Fruit fly (Drosophila melanogaster) whole organism, embryonic: Measurements from ENCODE around the gene fend.

ENCODE experiments used
- Atf3 ChIP-seq: fragments of 200-800 bp; sonication (Bioruptor generic); optimal IDR thresholded peaks from 3 replicates; lab custom pipeline; 2016; ENCODE audit warnings: missing biosample characterization, missing genetic modification characterization
- Awh ChIP-seq: fragments of 200-800 bp; sonication (Bioruptor generic); IDR thresholded peaks from 2 replicates; pipeline ENCODE4, ENCODE4 v1.3.6; 2022; ENCODE audit warnings: missing biosample characterization, missing genetic modification characterization
- Bdp1 ChIP-seq: fragments of 200-800 bp; sonication (Bioruptor generic); optimal IDR thresholded peaks from 3 replicates; lab custom pipeline; 2016; ENCODE audit warnings: missing biosample characterization, missing genetic modification characterization
- Blimp-1 ChIP-seq: fragments of 200-800 bp; sonication (Bioruptor generic); optimal IDR thresholded peaks from 3 replicates; lab custom pipeline; 2018; ENCODE audit warnings: missing biosample characterization, missing genetic modification characterization, mild to moderate bottlenecking, moderate library complexity, missing genetic modification reagents
- BtbVII ChIP-seq: fragments of 200-800 bp; sonication (Bioruptor generic); optimal IDR thresholded peaks from 3 replicates; lab custom pipeline; 2017; ENCODE audit warnings: missing biosample characterization, mild to moderate bottlenecking, missing genetic modification characterization
- CG11398 ChIP-seq: fragments of 200-800 bp; sonication (Bioruptor generic); optimal IDR thresholded peaks from 2 replicates; lab custom pipeline; 2016; ENCODE audit warnings: missing biosample characterization, missing genetic modification characterization
- CG12155 ChIP-seq: fragments of 200-800 bp; sonication (Bioruptor generic); optimal IDR thresholded peaks from 3 replicates; lab custom pipeline; 2016; ENCODE audit warnings: missing biosample characterization, missing genetic modification characterization
- CG12942 ChIP-seq: fragments of 200-800 bp; sonication (Bioruptor generic); optimal IDR thresholded peaks from 3 replicates; lab custom pipeline; 2016; ENCODE audit warnings: missing biosample characterization, missing genetic modification characterization
- CG17359 ChIP-seq: fragments of 200-800 bp; sonication (Bioruptor generic); optimal IDR thresholded peaks from 3 replicates; lab custom pipeline; 2018; ENCODE audit warnings: missing biosample characterization, mild to moderate bottlenecking, missing genetic modification characterization, moderate library complexity
- CG30020 ChIP-seq: fragments of 200-800 bp; optimal IDR thresholded peaks from 2 replicates; lab custom pipeline; 2019; ENCODE audit warnings: missing biosample characterization, mild to moderate bottlenecking, missing genetic modification characterization, moderate library complexity
- CG30403 ChIP-seq: fragments of 200-800 bp; sonication (Bioruptor generic); optimal IDR thresholded peaks from 3 replicates; lab custom pipeline; 2016; ENCODE audit warnings: missing biosample characterization, missing genetic modification characterization
- CG42726 ChIP-seq: fragments of 200-800 bp; sonication (Bioruptor generic); IDR thresholded peaks from 2 replicates; pipeline ENCODE4 v1.3.6; 2022; ENCODE audit warnings: missing biosample characterization, missing genetic modification characterization; ENCODE audit not compliant: partially characterized antibody
- CG4404 ChIP-seq: fragments of 200-800 bp; sonication (Bioruptor generic); IDR thresholded peaks from 2 replicates; pipeline ENCODE4 v1.3.6; 2022; ENCODE audit warnings: missing biosample characterization, missing genetic modification characterization
- CG6272 ChIP-seq: fragments of 200-800 bp; sonication (Bioruptor generic); IDR thresholded peaks from 2 replicates; pipeline ENCODE4 v1.3.6; 2022; ENCODE audit warnings: missing biosample characterization, missing genetic modification characterization
- CG6654 ChIP-seq: fragments of 200-800 bp; sonication (Bioruptor generic); optimal IDR thresholded peaks from 2 replicates; lab custom pipeline; 2017; ENCODE audit warnings: missing biosample characterization, mild to moderate bottlenecking, missing genetic modification characterization
- CG6765 ChIP-seq: fragments of 200-800 bp; sonication (Bioruptor generic); optimal IDR thresholded peaks from 3 replicates; lab custom pipeline; 2017; ENCODE audit warnings: missing biosample characterization, mild to moderate bottlenecking, missing genetic modification characterization
- CG6854 ChIP-seq: fragments of 200-800 bp; sonication (Bioruptor generic); optimal IDR thresholded peaks from 3 replicates; lab custom pipeline; 2017; ENCODE audit warnings: missing biosample characterization, mild to moderate bottlenecking, missing genetic modification characterization
- CG7271 ChIP-seq: fragments of 200-800 bp; sonication (Bioruptor generic); optimal IDR thresholded peaks from 2 replicates; lab custom pipeline; 2018; ENCODE audit warnings: missing biosample characterization, mild to moderate bottlenecking, missing genetic modification characterization, moderate library complexity
- CG7745 ChIP-seq: fragments of 200-800 bp; sonication (Bioruptor generic); optimal IDR thresholded peaks from 2 replicates; lab custom pipeline; 2018; ENCODE audit warnings: missing biosample characterization, mild to moderate bottlenecking, missing genetic modification characterization, moderate library complexity
- CG8089 ChIP-seq: fragments of 200-800 bp; sonication (Bioruptor generic); optimal IDR thresholded peaks from 3 replicates; lab custom pipeline; 2016; ENCODE audit warnings: missing biosample characterization, missing genetic modification characterization
- CG8281 ChIP-seq: fragments of 200-800 bp; sonication (Bioruptor generic); optimal IDR thresholded peaks from 2 replicates; lab custom pipeline; 2018; ENCODE audit warnings: missing biosample characterization, mild to moderate bottlenecking, missing genetic modification characterization, moderate library complexity
- CG9609 ChIP-seq: fragments of 200-800 bp; sonication (Bioruptor generic); optimal IDR thresholded peaks from 3 replicates; lab custom pipeline; 2016; ENCODE audit warnings: missing biosample characterization, missing genetic modification characterization
- CrebB ChIP-seq: fragments of 200-800 bp; sonication (Bioruptor generic); optimal IDR thresholded peaks from 3 replicates; lab custom pipeline; 2018; ENCODE audit warnings: missing biosample characterization, mild to moderate bottlenecking, missing genetic modification characterization
- D ChIP-seq, 2 experiments: fragments of 200-800 bp in 1 of 2; fragments of >200 bp in 1 of 2; sonication (Bioruptor generic) in 1 of 2; optimal IDR thresholded peaks; 2 replicates in 1 of 2; 3 replicates in 1 of 2; lab custom pipeline; 2017; ENCODE audit warnings: mild to moderate bottlenecking in 1 of 2, missing biosample characterization in 1 of 2, missing genetic modification characterization in 1 of 2, missing genetic modification reagents in 1 of 2
- Drgx ChIP-seq: fragments of 200-800 bp; sonication (Bioruptor generic); IDR thresholded peaks from 2 replicates; pipeline ENCODE4 v1.3.6; 2022; ENCODE audit warnings: missing biosample characterization, missing genetic modification characterization
- HLHmδ ChIP-seq: fragments of 200-800 bp; sonication (Bioruptor generic); optimal IDR thresholded peaks from 2 replicates; lab custom pipeline; 2018; ENCODE audit warnings: missing biosample characterization, mild to moderate bottlenecking, missing genetic modification characterization, moderate library complexity
- Hmr ChIP-seq: fragments of 200-800 bp; sonication (Bioruptor generic); optimal IDR thresholded peaks from 3 replicates; lab custom pipeline; 2017; ENCODE audit warnings: mild to moderate bottlenecking, missing biosample characterization, missing genetic modification reagents, missing genetic modification characterization
- Lhr ChIP-seq: fragments of 200-800 bp; sonication (Bioruptor generic); optimal IDR thresholded peaks from 3 replicates; lab custom pipeline; 2017; ENCODE audit warnings: mild to moderate bottlenecking, missing biosample characterization, missing genetic modification reagents, missing genetic modification characterization
- Side ChIP-seq: fragments of 200-800 bp; sonication (Bioruptor generic); optimal IDR thresholded peaks from 2 replicates; lab custom pipeline; 2016; ENCODE audit warnings: missing biosample characterization, missing genetic modification characterization
- Six4 ChIP-seq: fragments of 200-800 bp; sonication (Bioruptor generic); optimal IDR thresholded peaks from 2 replicates; lab custom pipeline; 2016; ENCODE audit warnings: missing biosample characterization, missing genetic modification characterization
- Tbp ChIP-seq: fragments of >200 bp; optimal IDR thresholded peaks from 2 replicates; lab custom pipeline; 2018; ENCODE audit warnings: missing biosample characterization, missing genetic modification characterization
- Usf ChIP-seq: fragments of 200-800 bp; sonication (Bioruptor generic); optimal IDR thresholded peaks from 2 replicates; lab custom pipeline; 2017; ENCODE audit warnings: missing genotype, missing biosample characterization, missing genetic modification characterization
- ac ChIP-seq: fragments of 200-800 bp; sonication (Bioruptor generic); optimal IDR thresholded peaks from 3 replicates; lab custom pipeline; 2017; ENCODE audit warnings: missing biosample characterization, mild to moderate bottlenecking, missing genetic modification characterization
- ap ChIP-seq: fragments of 200-800 bp; sonication (Bioruptor generic); IDR thresholded peaks from 2 replicates; pipeline ENCODE4 v1.3.6; 2022; ENCODE audit warnings: missing biosample characterization, missing genetic modification characterization
- bbx ChIP-seq: fragments of 200-800 bp; sonication (Bioruptor generic); IDR thresholded peaks from 2 replicates; pipeline ENCODE4 v1.3.6; 2022; ENCODE audit warnings: missing biosample characterization, missing genetic modification characterization; ENCODE audit not compliant: partially characterized antibody
- bsh ChIP-seq, 2 experiments: fragments of 200-800 bp; sonication (Bioruptor generic); optimal IDR thresholded peaks; 2 replicates each; lab custom pipeline; 2017 to 2018; ENCODE audit warnings: mild to moderate bottlenecking in 2 of 2, missing biosample characterization in 2 of 2, missing genetic modification characterization in 2 of 2, moderate library complexity in 1 of 2
- da ChIP-seq: fragments of 200-800 bp; sonication (Bioruptor generic); optimal IDR thresholded peaks from 2 replicates; lab custom pipeline; 2016; ENCODE audit warnings: missing biosample characterization, missing genetic modification characterization
- ems ChIP-seq: fragments of 200-800 bp; sonication (Bioruptor generic); optimal IDR thresholded peaks from 3 replicates; lab custom pipeline; 2016; ENCODE audit warnings: missing biosample characterization, missing genetic modification characterization
- kah ChIP-seq: fragments of 200-800 bp; sonication (Bioruptor generic); optimal IDR thresholded peaks from 2 replicates; lab custom pipeline; 2018; ENCODE audit warnings: missing biosample characterization, mild to moderate bottlenecking, missing genetic modification characterization
- lilli ChIP-seq: fragments of 200-800 bp; sonication (Bioruptor generic); optimal IDR thresholded peaks from 3 replicates; lab custom pipeline; 2016; ENCODE audit warnings: missing biosample characterization, missing genetic modification characterization
- mld ChIP-seq: fragments of 200-800 bp; sonication (Bioruptor generic); IDR thresholded peaks from 3 replicates; pipeline ENCODE4 v1.3.6; 2022; ENCODE audit warnings: missing biosample characterization, missing genetic modification characterization; ENCODE audit not compliant: partially characterized antibody
- pan ChIP-seq, 4 experiments: fragments of >200 bp in 3 of 4; fragments of 200-800 bp in 1 of 4; sonication (Bioruptor generic) in 1 of 4; optimal IDR thresholded peaks in 3 of 4; IDR thresholded peaks in 1 of 4; 2 replicates each; pipeline versions ENCODE4 v1.3.6 to Lab custom; 2017 to 2022; ENCODE audit warnings: missing biosample characterization in 2 of 4, missing genetic modification characterization in 2 of 4, mixed read lengths in 1 of 4
- ranshi ChIP-seq: fragments of 200-800 bp; sonication (Bioruptor generic); IDR thresholded peaks from 2 replicates; pipeline ENCODE4 v1.3.6; 2022; ENCODE audit warnings: missing biosample characterization, missing genetic modification characterization
- sens ChIP-seq: fragments of 200-800 bp; sonication (Bioruptor generic); peaks from one replicate; lab custom pipeline; 2016; ENCODE audit warnings: missing biosample characterization, missing genetic modification characterization
- sens-2 ChIP-seq: fragments of 200-800 bp; sonication (Bioruptor generic); IDR thresholded peaks from 2 replicates; pipeline ENCODE4 v1.3.6; 2022; ENCODE audit warnings: missing biosample characterization, missing genetic modification characterization
- trh ChIP-seq: fragments of 200-800 bp; sonication (Bioruptor generic); optimal IDR thresholded peaks from 2 replicates; lab custom pipeline; 2016; ENCODE audit warnings: missing biosample characterization, missing genetic modification characterization
- ttk ChIP-seq: fragments of 200-800 bp; sonication (Bioruptor generic); IDR thresholded peaks from 2 replicates; pipeline ENCODE4 v2.1.2; 2022; ENCODE audit warnings: missing biosample characterization, missing genetic modification characterization
- zfh2 ChIP-seq: fragments of 200-800 bp; sonication (Bioruptor generic); optimal IDR thresholded peaks from 2 replicates; lab custom pipeline; 2016; ENCODE audit warnings: missing biosample characterization, missing genetic modification characterization

The fend gene

DNA sequence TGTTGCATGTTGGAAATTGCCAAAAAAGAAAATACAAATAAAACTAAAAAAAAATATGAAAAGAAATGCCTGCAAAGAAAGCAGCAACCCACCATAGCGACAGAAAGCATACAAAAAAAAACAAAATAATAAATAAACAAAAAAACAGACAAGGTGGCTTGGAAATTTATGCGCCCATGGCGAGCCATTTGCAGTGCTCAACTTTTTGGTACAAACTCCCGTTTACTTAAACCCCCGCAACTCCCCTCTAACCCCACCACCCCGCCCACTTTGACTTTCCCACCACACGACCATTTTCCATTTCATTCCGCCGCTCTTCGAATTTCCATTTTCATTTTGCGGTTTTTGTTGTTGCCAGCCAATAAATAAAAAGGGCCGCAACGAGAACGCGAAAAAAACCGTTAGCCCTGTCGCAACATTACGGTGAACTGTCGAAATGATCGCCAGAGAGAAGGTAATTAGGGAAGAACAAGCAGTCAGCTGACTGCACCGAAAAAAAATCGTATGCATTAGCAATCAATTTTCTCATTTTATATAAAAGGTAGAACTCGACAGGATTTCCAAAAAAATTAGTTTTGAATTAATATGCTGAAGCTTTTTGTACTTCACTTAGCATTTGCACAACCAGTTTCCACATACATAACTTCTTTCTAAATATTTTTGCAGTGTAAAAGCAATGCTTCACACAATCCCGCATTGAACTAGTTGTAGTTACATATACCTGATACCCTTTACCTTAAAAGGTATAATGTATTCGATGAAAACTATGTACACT, 2.1 kb upstream of the fend start (continued):
- no peak for TF ChIP-seq CG6854 (GFP tag; lab: Kevin White, UChicago)
- peak; percentile 25 for TF ChIP-seq CG8281
- peak; percentile 2 for TF ChIP-seq CG8089
- TF ChIP-seq kah (GFP tag; lab: Kevin White, UChicago) = peak; percentile 7
- TF ChIP-seq zfh2 = no peak
- TF ChIP-seq CG12155 = peak; percentile 0
- TF ChIP-seq CG6765 (GFP tag; lab: Kevin White, UChicago) = no peak
- no peak for TF ChIP-seq ap (GFP tag; lab: Robert Waterston, UW)
- TF ChIP-seq Side = no peak
- no peak for TF ChIP-seq HLHmδ
- peak; percentile 74 for TF ChIP-seq CG17359 (tag; lab: Kevin White, UChicago)
- no peak for TF ChIP-seq Bdp1 (GFP tag; lab: Kevin White, UChicago)
- TF ChIP-seq ranshi (GFP tag; lab: Robert Waterston, UW) = no peak
- TF ChIP-seq CG6272 = no peak
- TF ChIP-seq bbx (GFP tag; lab: Robert Waterston, UW) = no peak
- TF ChIP-seq CG9609 (GFP tag; lab: Kevin White, UChicago) = peak; percentile 46
- no peak for TF ChIP-seq sens-2 (GFP tag; lab: Robert Waterston, UW)
- no peak for TF ChIP-seq CG7745 (tag; lab: Kevin White, UChicago)
- TF ChIP-seq BtbVII (GFP tag; lab: Kevin White, UChicago) = no peak
- TF ChIP-seq ttk (GFP tag; lab: Robert Waterston, UW) = 0 out of 2 replicates have a peak, but pooled peaks have one; percentile 46
- peak; percentile 10 for TF ChIP-seq CG11398 (GFP tag; lab: Kevin White, UChicago)
- no peak for TF ChIP-seq trh (GFP tag; lab: Kevin White, UChicago)
- no peak for TF ChIP-seq Lhr (GFP tag; lab: Kevin White, UChicago)
- TF ChIP-seq Tbp = no peak
- peak; percentile 57; the same call in 1 of the 2 replicates for TF ChIP-seq Awh (GFP tag; lab: Robert Waterston, UW)
- TF ChIP-seq lilli (GFP tag; lab: Kevin White, UChicago) = peak; percentile 34
- peak; percentile 91 for TF ChIP-seq sens (GFP tag; lab: Kevin White, UChicago)
- TF ChIP-seq Blimp-1 (GFP tag; lab: Kevin White, UChicago) = peak; percentile 47
- no peak for TF ChIP-seq CG4404 (GFP tag; lab: Robert Waterston, UW)
- TF ChIP-seq CG30020 (tag; lab: Kevin White, UChicago) = no peak
- peak; percentile 1 for TF ChIP-seq Atf3 (GFP tag; lab: Kevin White, UChicago)
- TF ChIP-seq Hmr (GFP tag; lab: Kevin White, UChicago) = peak; percentile 7
- peak; percentile 12 for TF ChIP-seq CG12942 (GFP tag; lab: Kevin White, UChicago)
- TF ChIP-seq Usf (GFP tag; lab: Kevin White, UChicago) = no peak
- no peak for TF ChIP-seq CG7271 (tag; lab: Kevin White, UChicago)
- no peak for TF ChIP-seq CG6654
- no peak for TF ChIP-seq da (GFP tag; lab: Kevin White, UChicago)
- no peak for TF ChIP-seq Six4 (GFP tag; lab: Kevin White, UChicago)
- peak; percentile 6; the same call in 1 of the 2 replicates for TF ChIP-seq Drgx (GFP tag; lab: Robert Waterston, UW)
- no peak for TF ChIP-seq CG42726 (GFP tag; lab: Robert Waterston, UW)
- no peak for TF ChIP-seq mld
- TF ChIP-seq bsh (GFP tag; optimal IDR thresholded peaks at IDR 0.05; lab: Kevin White, UChicago) = peak in 1 of 2 experiments; percentile 61
- TF ChIP-seq ems (GFP tag; lab: Kevin White, UChicago) = peak; percentile 14
- peak; percentile 49 for TF ChIP-seq CG30403 (GFP tag; lab: Kevin White, UChicago)
- TF ChIP-seq pan (optimal IDR thresholded peaks at IDR 0.05; lab: Kevin White, UChicago) = no peak
- TF ChIP-seq pan (GFP tag; optimal IDR thresholded peaks at IDR 0.05 in 1 of 2, IDR thresholded peaks at IDR 0.05 in 1 of 2) = peak in 1 of 2 experiments; percentile 53
- no peak for TF ChIP-seq D (optimal IDR thresholded peaks at IDR 0.05; lab: Kevin White, UChicago)
- TF ChIP-seq D (GFP tag; optimal IDR thresholded peaks at IDR 0.05; lab: Kevin White, UChicago) = peak; percentile 8
- TF ChIP-seq ac (GFP tag; lab: Kevin White, UChicago) = no peak
- TF ChIP-seq CrebB (tag; lab: Kevin White, UChicago) = no peak
